Fruit fly (Drosophila melanogaster): Measurements from ENCODE around the gene CG13014.
A peak's percentile ranks its signal among the peaks of the same experiment; 100 is the strongest.

The CG13014 gene

dm6 chrX:16637594-16638485, 50.2 kb downstream of the CG13014 start, which contains the start of gene RpS19a (continued):
- peak; percentile 84 for TF ChIP-seq CG17361 (GFP tag; IDR thresholded peaks at IDR 0.05)
- TF ChIP-seq bigmax (GFP tag; optimal IDR thresholded peaks at IDR 0.05), result peak; percentile 87
- peak; percentile 21; the same call in 1 of the 2 replicates for TF ChIP-seq Taf1 (GFP tag; IDR thresholded peaks at IDR 0.05)
- peak; percentile 41 for TF ChIP-seq Camta (GFP tag; optimal IDR thresholded peaks at IDR 0.05)
- peak; percentile 60; the same call in 1 of the 2 replicates for TF ChIP-seq CG7372 (GFP tag; IDR thresholded peaks at IDR 0.05)
- TF ChIP-seq Hr3 (GFP tag; optimal IDR thresholded peaks at IDR 0.05), result no peak
- peak; percentile 87 for TF ChIP-seq CrebB (tag; optimal IDR thresholded peaks at IDR 0.05)
- peak; percentile 88 for TF ChIP-seq Hmr (GFP tag; optimal IDR thresholded peaks at IDR 0.05)
- TF ChIP-seq TFAM (GFP tag; optimal IDR thresholded peaks at IDR 0.05), result no peak
- peak; percentile 95 for TF ChIP-seq MTF-1 (GFP tag; optimal IDR thresholded peaks at IDR 0.05; ENCODE audit: borderline replicate concordance)
- TF ChIP-seq CG10431 (GFP tag; optimal IDR thresholded peaks at IDR 0.05), result peak; percentile 80
- peak; percentile 32 for TF ChIP-seq lbe (GFP tag; optimal IDR thresholded peaks at IDR 0.05)
- peak; percentile 57 for TF ChIP-seq Mad (GFP tag; optimal IDR thresholded peaks at IDR 0.05)
- TF ChIP-seq CG5953 (GFP tag; IDR thresholded peaks at IDR 0.05), result peak; percentile 75
- TF ChIP-seq zfh2 (GFP tag; optimal IDR thresholded peaks at IDR 0.05), result peak; percentile 23
- peak; percentile 64 for TF ChIP-seq Aef1 (GFP tag; IDR thresholded peaks at IDR 0.05)
- peak; percentile 81 for TF ChIP-seq sens-2 (GFP tag; IDR thresholded peaks at IDR 0.05)
- TF ChIP-seq CG1603 (tag; optimal IDR thresholded peaks at IDR 0.05), result peak; percentile 61
- TF ChIP-seq zfh1 (GFP tag; IDR thresholded peaks at IDR 0.05), result peak; percentile 83
- peak; percentile 57 for TF ChIP-seq CoRest (tag; optimal IDR thresholded peaks at IDR 0.05)
- no peak for TF ChIP-seq jing (GFP tag; optimal IDR thresholded peaks at IDR 0.05)
- TF ChIP-seq GATAe (GFP tag; conservative IDR thresholded peaks at IDR 0.05), result no peak; the same call in 1 of the 2 replicates
- TF ChIP-seq Atf6 (GFP tag; IDR thresholded peaks at IDR 0.05), result peak; percentile 69
- peak; percentile 64 for TF ChIP-seq stc (GFP tag; IDR thresholded peaks at IDR 0.05)
- TF ChIP-seq ato (GFP tag; IDR thresholded peaks at IDR 0.05; ENCODE audit: partially characterized antibody), result 0 out of 2 replicates have a peak, but pooled peaks have one; percentile 39
- peak; percentile 98 for TF ChIP-seq MESR4 (GFP tag; optimal IDR thresholded peaks at IDR 0.05)
- no peak for TF ChIP-seq hb (GFP tag; IDR thresholded peaks at IDR 0.05; ENCODE audit: partially characterized antibody)
- TF ChIP-seq exex (tag; optimal IDR thresholded peaks at IDR 0.05), result peak; percentile 55
- no peak for TF ChIP-seq yki (optimal IDR thresholded peaks at IDR 0.05)
- TF ChIP-seq Tbp (GFP tag; optimal IDR thresholded peaks at IDR 0.05), result no peak
- 0 out of 3 replicates have a peak, but pooled peaks have one; percentile 4 for TF ChIP-seq mld (GFP tag; IDR thresholded peaks at IDR 0.05; ENCODE audit: partially characterized antibody)
- TF ChIP-seq B-H2 (GFP tag; optimal IDR thresholded peaks at IDR 0.05), result peak; percentile 92
- TF ChIP-seq pnt (GFP tag; optimal IDR thresholded peaks at IDR 0.05), result no peak
- TF ChIP-seq CG10274 (GFP tag; optimal IDR thresholded peaks at IDR 0.05), result peak; percentile 73
- TF ChIP-seq CG8388 (GFP tag; optimal IDR thresholded peaks at IDR 0.05), result peak; percentile 49
- TF ChIP-seq CG10267 (tag; optimal IDR thresholded peaks at IDR 0.05), result peak; percentile 61
- TF ChIP-seq mam (GFP tag; optimal IDR thresholded peaks at IDR 0.05), result no peak
- peak; percentile 87 for TF ChIP-seq Rfx (GFP tag; IDR thresholded peaks at IDR 0.05)
- peak in 1 of 2 experiments; percentile 85 for TF ChIP-seq tll (GFP tag; optimal IDR thresholded peaks at IDR 0.05)
- peak; percentile 38; the same call in 2 of the 4 replicates for TF ChIP-seq Gug (GFP tag; IDR thresholded peaks at IDR 0.05)
- peak; percentile 38 for TF ChIP-seq luna (GFP tag; optimal IDR thresholded peaks at IDR 0.05)
- no peak; the same call in 1 of the 3 replicates for TF ChIP-seq CG6791 (GFP tag; IDR thresholded peaks at IDR 0.05; ENCODE audit: partially characterized antibody)
- 0 out of 3 replicates have a peak, but pooled peaks have one; percentile 43 for TF ChIP-seq CG3726 (GFP tag; IDR thresholded peaks at IDR 0.05)
- peak; percentile 75 for TF ChIP-seq ac (GFP tag; optimal IDR thresholded peaks at IDR 0.05)
- TF ChIP-seq CG18011 (GFP tag; optimal IDR thresholded peaks at IDR 0.05), result peak; percentile 63
- TF ChIP-seq CG14965 (GFP tag; optimal IDR thresholded peaks at IDR 0.05; ENCODE audit: borderline replicate concordance), result no peak
- peak; percentile 47; the same call in 1 of the 2 replicates for TF ChIP-seq bowl (GFP tag; IDR thresholded peaks at IDR 0.05)
- TF ChIP-seq CG8944 (GFP tag; optimal IDR thresholded peaks at IDR 0.05), result no peak

All from whole organism, embryonic.